Fruit fly (Drosophila melanogaster) whole organism, pupa: ENCODE results near the gene CG32104.

Experiments
- CG10348 ChIP-seq: fragments of 200-800 bp; sonication (Bioruptor generic); IDR thresholded peaks from 2 replicates; pipeline ENCODE4 v1.3.6; 2022; ENCODE audit warnings: missing biosample characterization, missing genetic modification characterization
- CG12605 ChIP-seq: fragments of 200-800 bp; sonication (Bioruptor generic); IDR thresholded peaks from 2 replicates; pipeline ENCODE4 v1.3.6; 2022; ENCODE audit warnings: missing biosample characterization, missing genetic modification characterization
- CG13204 ChIP-seq: fragments of 200-800 bp; sonication (Bioruptor generic); optimal IDR thresholded peaks from 2 replicates; lab custom pipeline; 2018; ENCODE audit warnings: missing biosample characterization, mild to moderate bottlenecking, missing genetic modification characterization, moderate library complexity
- CG14655 ChIP-seq: fragments of 200-800 bp; sonication (Bioruptor generic); optimal IDR thresholded peaks from 3 replicates; lab custom pipeline; 2017; ENCODE audit warnings: mild to moderate bottlenecking, missing biosample characterization, missing genetic modification reagents, missing genetic modification characterization
- CG15710 ChIP-seq: fragments of 200-800 bp; sonication (Bioruptor generic); optimal IDR thresholded peaks from 2 replicates; lab custom pipeline; 2018; ENCODE audit warnings: missing biosample characterization, mild to moderate bottlenecking, missing genetic modification characterization, moderate library complexity
- CG17806 ChIP-seq: fragments of 200-800 bp; sonication (Bioruptor generic); optimal IDR thresholded peaks from 2 replicates; lab custom pipeline; 2018; ENCODE audit warnings: missing biosample characterization, mild to moderate bottlenecking, missing genetic modification characterization, moderate library complexity
- CG32121 ChIP-seq: fragments of 200-800 bp; sonication (Bioruptor generic); IDR thresholded peaks from 2 replicates; pipeline ENCODE4 v1.3.6; 2022; ENCODE audit warnings: missing biosample characterization, missing genetic modification characterization
- CG8159 ChIP-seq: fragments of 200-800 bp; sonication (Bioruptor generic); optimal IDR thresholded peaks from 3 replicates; lab custom pipeline; 2018; ENCODE audit warnings: missing biosample characterization, mild to moderate bottlenecking, missing genetic modification characterization, moderate library complexity
- CG8301 ChIP-seq: fragments of 200-800 bp; sonication (Bioruptor generic); optimal IDR thresholded peaks from 2 replicates; lab custom pipeline; 2018; ENCODE audit warnings: missing biosample characterization, mild to moderate bottlenecking, missing genetic modification characterization
- CG9948 ChIP-seq: fragments of 200-800 bp; sonication (Bioruptor generic); optimal IDR thresholded peaks from 2 replicates; lab custom pipeline; 2018; ENCODE audit warnings: missing biosample characterization, mild to moderate bottlenecking, missing genetic modification characterization, moderate library complexity
- D1 ChIP-seq: fragments of 200-800 bp; sonication (Bioruptor generic); optimal IDR thresholded peaks from 2 replicates; lab custom pipeline; 2018; ENCODE audit warnings: missing biosample characterization, mild to moderate bottlenecking, missing genetic modification characterization, moderate library complexity
- Pif1A ChIP-seq: fragments of 200-800 bp; sonication (Bioruptor generic); optimal IDR thresholded peaks from 3 replicates; lab custom pipeline; 2016; ENCODE audit warnings: missing biosample characterization, missing genetic modification characterization
- rn ChIP-seq: fragments of 200-800 bp; sonication (Bioruptor generic); IDR thresholded peaks from 2 replicates; pipeline ENCODE4 v1.3.6; 2022; ENCODE audit warnings: missing biosample characterization, missing genetic modification characterization

DNA sequence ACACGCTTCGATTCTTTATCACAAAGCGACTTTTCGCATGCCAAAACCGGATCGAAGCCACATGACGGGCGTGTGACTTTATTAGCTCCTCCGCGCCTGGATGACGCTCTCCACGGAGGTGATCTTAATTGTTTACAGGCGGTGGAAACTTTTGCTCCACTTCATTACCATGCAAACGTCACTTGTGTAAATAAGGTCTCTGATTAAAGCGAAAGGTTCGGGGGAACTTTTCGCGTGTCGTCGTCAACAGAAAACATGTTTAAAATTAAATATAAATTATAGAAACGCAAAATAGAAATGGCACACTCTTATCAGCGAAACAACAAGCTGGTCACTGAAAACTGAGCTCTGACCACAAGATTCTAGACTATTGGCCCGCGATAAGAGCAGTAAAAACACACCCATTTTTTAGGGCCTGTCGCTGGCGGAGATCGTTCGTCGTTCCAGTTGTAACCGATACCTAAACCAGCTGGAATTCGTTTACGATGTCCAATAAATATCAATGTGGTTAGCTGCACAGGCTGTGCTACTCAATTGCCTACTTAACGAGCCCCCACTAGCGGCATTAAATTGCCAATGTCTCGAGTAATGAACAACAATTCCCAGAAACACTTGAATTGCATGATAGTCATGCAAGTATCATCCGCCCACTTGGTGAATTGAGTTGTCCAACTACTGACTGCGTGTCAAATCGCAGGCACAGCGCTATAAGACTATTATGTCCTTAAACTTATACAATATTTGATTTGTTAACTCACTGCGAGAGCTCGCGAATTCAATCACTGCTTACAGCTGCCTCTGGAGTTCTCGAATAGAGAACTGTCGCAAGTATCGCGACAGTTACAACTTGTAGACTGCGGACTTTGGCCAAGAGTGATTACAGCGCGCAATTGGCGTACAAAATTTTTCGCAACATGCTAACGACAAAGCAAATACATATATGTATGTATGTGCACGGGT lies 10.5 kb upstream of the CG32104 start:
- no peak for TF ChIP-seq CG17806
- no peak for TF ChIP-seq CG32121
- no peak for TF ChIP-seq CG14655 (GFP tag; lab: Kevin White, UChicago)
- no peak for TF ChIP-seq CG10348 (GFP tag; lab: Robert Waterston, UW)
- TF ChIP-seq CG13204 (GFP tag; lab: Kevin White, UChicago): no peak
- no peak for TF ChIP-seq CG9948 (tag; lab: Kevin White, UChicago)
- no peak for TF ChIP-seq rn
- TF ChIP-seq CG12605 (GFP tag; lab: Robert Waterston, UW): no peak
- TF ChIP-seq CG8159 (tag; lab: Kevin White, UChicago): no peak
- no peak for TF ChIP-seq CG15710 (tag; lab: Kevin White, UChicago)
- TF ChIP-seq D1 (tag; lab: Kevin White, UChicago): no peak
- TF ChIP-seq CG8301 (tag; lab: Kevin White, UChicago): no peak
- TF ChIP-seq Pif1A: no peak
